Worm (Caenorhabditis elegans) whole organism, L4 larva: ENCODE data around the gene C31C9.7.

Source experiments
- F10B5.3 ChIP-seq: sonication (generic microtip); optimal IDR thresholded peaks from 2 replicates; lab custom pipeline; 2016; ENCODE audit warnings: mild to moderate bottlenecking, missing genetic modification characterization, missing compliant biosample characterization
- F44E2.7 ChIP-seq: fragments of 200-800 bp; sonication (Bioruptor generic); IDR thresholded peaks from 2 replicates; pipeline ENCODE4 v2.1.2; 2022; ENCODE audit warnings: missing genetic modification characterization, missing compliant biosample characterization
- T26A8.4 ChIP-seq: fragments of 200-800 bp; sonication (Bioruptor generic); IDR thresholded peaks from 2 replicates; pipeline ENCODE4 v1.3.6; 2022; ENCODE audit warnings: missing genetic modification characterization, missing compliant biosample characterization
- Y105C5A.15 ChIP-seq: fragments of 200-800 bp; sonication (Bioruptor generic); IDR thresholded peaks from 2 replicates; pipeline ENCODE4 v1.3.6; 2022; ENCODE audit warnings: missing genetic modification characterization, missing compliant biosample characterization
- ZK337.2 ChIP-seq: fragments of 200-800 bp; sonication (Bioruptor generic); IDR thresholded peaks from 2 replicates; pipeline ENCODE4 v1.3.6; 2022; ENCODE audit warnings: missing genetic modification reagents, missing genetic modification characterization, missing compliant biosample characterization
- aha-1 ChIP-seq: fragments of 150-350 bp; peaks from one replicate; lab custom pipeline; 2014; ENCODE audit warnings: missing biosample characterization, missing genetic modification characterization
- ceh-20 ChIP-seq: fragments of 200-800 bp; sonication (Bioruptor generic); IDR thresholded peaks from 2 replicates; pipeline ENCODE4 v1.3.6; 2022; ENCODE audit warnings: missing genetic modification reagents, missing genetic modification characterization, missing compliant biosample characterization
- cey-2 ChIP-seq: sonication (generic microtip); optimal IDR thresholded peaks from 3 replicates; lab custom pipeline; 2017; ENCODE audit warnings: missing genetic modification characterization, mild to moderate bottlenecking, missing compliant biosample characterization, antibody characterized with exemption, borderline replicate concordance; ENCODE audit not compliant: insufficient read depth
- daf-12 ChIP-seq: fragments of 150-350 bp; optimal IDR thresholded peaks from 2 replicates; lab custom pipeline; 2014; ENCODE audit warnings: missing biosample characterization, missing genetic modification reagents, missing genetic modification characterization
- daf-16 ChIP-seq, 3 experiments: sonication (generic microtip); optimal IDR thresholded peaks; 2 replicates each; lab custom pipeline; 2016 to 2017; ENCODE audit warnings: missing genetic modification characterization in 3 of 3, missing genetic modification reagents in 3 of 3, mild to moderate bottlenecking in 2 of 3, missing compliant biosample characterization in 2 of 3, missing biosample characterization in 1 of 3, moderate library complexity in 1 of 3
- dmd-6 ChIP-seq: fragments of 200-800 bp; sonication (Bioruptor generic); IDR thresholded peaks from 2 replicates; pipeline ENCODE4 v1.3.6; 2022; ENCODE audit warnings: missing genetic modification reagents, missing genetic modification characterization, missing compliant biosample characterization
- dmd-9 ChIP-seq: fragments of 200-800 bp; sonication (Bioruptor generic); IDR thresholded peaks from 2 replicates; pipeline ENCODE4 v1.3.6; 2022; ENCODE audit warnings: missing genetic modification reagents, missing genetic modification characterization, missing compliant biosample characterization
- dpl-1 ChIP-seq: fragments of 150-350 bp; optimal IDR thresholded peaks from 2 replicates; lab custom pipeline; 2014; ENCODE audit warnings: missing biosample characterization, missing genetic modification reagents, missing genetic modification characterization
- gei-8 ChIP-seq: fragments of 200-800 bp; sonication (Bioruptor generic); optimal IDR thresholded peaks from 2 replicates; lab custom pipeline; 2018; ENCODE audit warnings: mild to moderate bottlenecking, missing genetic modification characterization, missing compliant biosample characterization
- hlh-11 ChIP-seq: fragments of 200-800 bp; sonication (Bioruptor generic); optimal IDR thresholded peaks from 2 replicates; lab custom pipeline; 2018; ENCODE audit warnings: mild to moderate bottlenecking, missing genetic modification characterization, missing compliant biosample characterization
- hlh-30 ChIP-seq: sonication (generic microtip); optimal IDR thresholded peaks from 2 replicates; lab custom pipeline; 2017; ENCODE audit warnings: antibody characterized with exemption, mild to moderate bottlenecking, missing genetic modification characterization, missing compliant biosample characterization; ENCODE audit not compliant: insufficient read depth
- lin-15B ChIP-seq: fragments of 150-350 bp; sonication (generic microtip); optimal IDR thresholded peaks from 3 replicates; lab custom pipeline; 2014; ENCODE audit warnings: missing biosample characterization, missing genetic modification characterization
- lin-29 ChIP-seq: fragments of 200-800 bp; sonication (Bioruptor generic); IDR thresholded peaks from 2 replicates; pipeline ENCODE4 v1.3.6; 2022; ENCODE audit warnings: missing genetic modification reagents, missing genetic modification characterization, missing compliant biosample characterization
- lsy-2 ChIP-seq, 2 experiments: fragments of 150-350 bp in 1 of 2; sonication (generic microtip) in 1 of 2; optimal IDR thresholded peaks; 2 replicates each; lab custom pipeline; 2014 to 2017; ENCODE audit warnings: missing biosample characterization in 2 of 2, missing genetic modification characterization in 2 of 2
- mdl-1 ChIP-seq, 2 experiments: fragments of 150-350 bp in 1 of 2; sonication (generic microtip) in 1 of 2; optimal IDR thresholded peaks; 2 replicates each; lab custom pipeline; 2014 to 2017; ENCODE audit warnings: missing biosample characterization in 2 of 2, missing genetic modification characterization in 2 of 2
- mdt-29 ChIP-seq: fragments of 200-800 bp; sonication (Bioruptor generic); IDR thresholded peaks from 2 replicates; pipeline ENCODE4 v1.3.6; 2022; ENCODE audit warnings: missing genetic modification reagents, missing genetic modification characterization, missing compliant biosample characterization
- mxl-2 ChIP-seq: fragments of 200-800 bp; sonication (Bioruptor generic); conservative IDR thresholded peaks from 2 replicates; pipeline ENCODE4 v1.3.6; 2022; ENCODE audit warnings: missing genetic modification reagents, missing genetic modification characterization, missing compliant biosample characterization
- mxl-3 ChIP-seq: fragments of 200-800 bp; sonication (Bioruptor generic); optimal IDR thresholded peaks from 2 replicates; lab custom pipeline; 2018; ENCODE audit warnings: mild to moderate bottlenecking, missing genetic modification characterization, missing compliant biosample characterization
- nhr-10 ChIP-seq: fragments of 150-350 bp; optimal IDR thresholded peaks from 2 replicates; lab custom pipeline; 2014; ENCODE audit warnings: missing biosample characterization, missing genetic modification characterization
- nhr-102 ChIP-seq: sonication (generic microtip); optimal IDR thresholded peaks from 2 replicates; lab custom pipeline; 2016; ENCODE audit warnings: mild to moderate bottlenecking, missing genetic modification characterization, moderate library complexity, missing compliant biosample characterization
- nhr-111 ChIP-seq: fragments of 200-800 bp; sonication (Bioruptor generic); optimal IDR thresholded peaks from 2 replicates; lab custom pipeline; 2018; ENCODE audit warnings: mild to moderate bottlenecking, missing genetic modification characterization, missing compliant biosample characterization
- nhr-237 ChIP-seq: sonication (generic microtip); optimal IDR thresholded peaks from 2 replicates; lab custom pipeline; 2017; ENCODE audit warnings: missing biosample characterization, missing genetic modification characterization
- nhr-25 ChIP-seq: sonication (generic microtip); optimal IDR thresholded peaks from 2 replicates; lab custom pipeline; 2017; ENCODE audit warnings: missing genetic modification characterization, mild to moderate bottlenecking, missing compliant biosample characterization, antibody characterized with exemption, moderate library complexity, borderline replicate concordance; ENCODE audit not compliant: insufficient read depth
- nhr-28 ChIP-seq: fragments of 150-350 bp; optimal IDR thresholded peaks from 2 replicates; lab custom pipeline; 2014; ENCODE audit warnings: missing biosample characterization, missing genetic modification characterization
- nhr-48 ChIP-seq: sonication (generic microtip); optimal IDR thresholded peaks from 2 replicates; lab custom pipeline; 2016; ENCODE audit warnings: mild to moderate bottlenecking, missing genetic modification characterization, missing compliant biosample characterization
- nhr-6 ChIP-seq: fragments of 150-350 bp; optimal IDR thresholded peaks from 2 replicates; lab custom pipeline; 2014; ENCODE audit warnings: missing biosample characterization, missing genetic modification characterization
- nhr-77 ChIP-seq: fragments of 150-350 bp; optimal IDR thresholded peaks from 2 replicates; lab custom pipeline; 2014; ENCODE audit warnings: missing biosample characterization, missing genetic modification characterization
- pha-4 ChIP-seq, 2 experiments: fragments of 150-350 bp in 1 of 2; fragments of 200-800 bp in 1 of 2; sonication (Bioruptor generic) in 1 of 2; IDR thresholded peaks in 1 of 2; optimal IDR thresholded peaks in 1 of 2; 2 replicates each; pipeline versions ENCODE4 v1.3.6 to Lab custom; 2014 to 2022; ENCODE audit warnings: missing genetic modification characterization in 2 of 2, missing genetic modification reagents in 2 of 2, missing biosample characterization in 1 of 2, missing compliant biosample characterization in 1 of 2
- php-3 ChIP-seq: fragments of 200-800 bp; sonication (Bioruptor generic); IDR thresholded peaks from 2 replicates; pipeline ENCODE4 v1.3.6; 2022; ENCODE audit warnings: missing genetic modification reagents, missing genetic modification characterization, missing compliant biosample characterization
- set-16 ChIP-seq: fragments of 200-800 bp; sonication (Bioruptor generic); IDR thresholded peaks from 2 replicates; pipeline ENCODE4 v1.3.6; 2022; ENCODE audit warnings: missing genetic modification reagents, missing genetic modification characterization, missing compliant biosample characterization
- skn-1 ChIP-seq: fragments of 150-350 bp; optimal IDR thresholded peaks from 2 replicates; lab custom pipeline; 2014; ENCODE audit warnings: missing biosample characterization, missing genetic modification characterization
- snpc-4 ChIP-seq: fragments of 150-350 bp; optimal IDR thresholded peaks from 2 replicates; lab custom pipeline; 2014; ENCODE audit warnings: missing biosample characterization, missing genetic modification characterization
- unc-39 ChIP-seq: sonication (generic microtip); optimal IDR thresholded peaks from 2 replicates; lab custom pipeline; 2017; ENCODE audit warnings: missing biosample characterization, missing genetic modification characterization
- unc-62 ChIP-seq, 3 experiments: fragments of 150-350 bp in 1 of 3; sonication (generic microtip); optimal IDR thresholded peaks in 2 of 3; peaks in 1 of 3; 1 replicate in 1 of 3; 2 replicates in 2 of 3; lab custom pipeline; 2014 to 2017; ENCODE audit warnings: missing biosample characterization in 3 of 3, missing genetic modification characterization in 3 of 3, missing genetic modification reagents in 3 of 3, missing genotype in 1 of 3
- zag-1 ChIP-seq: fragments of 150-350 bp; optimal IDR thresholded peaks from 2 replicates; lab custom pipeline; 2014; ENCODE audit warnings: missing biosample characterization, missing genetic modification characterization
- zip-11 ChIP-seq: fragments of 200-800 bp; sonication (Bioruptor generic); IDR thresholded peaks from 2 replicates; pipeline ENCODE4 v1.3.6; 2022; ENCODE audit warnings: missing genetic modification characterization, missing compliant biosample characterization
- ztf-7 ChIP-seq: fragments of 150-350 bp; optimal IDR thresholded peaks from 2 replicates; lab custom pipeline; 2014; ENCODE audit warnings: missing biosample characterization, missing genetic modification characterization

The C31C9.7 gene

ce11 chrII:13678555-13679119 lies 9.7 kb downstream of the C31C9.7 start (continued):
- peak; percentile 56 for TF ChIP-seq nhr-25 (tag; lab: Kevin White, UChicago)
- TF ChIP-seq set-16: peak; percentile 22; the same call in 1 of the 2 replicates
- TF ChIP-seq nhr-111 (GFP tag; lab: Kevin White, UChicago): no peak
- no peak for TF ChIP-seq pha-4 (GFP tag; IDR thresholded peaks at IDR 0.05; lab: Robert Waterston, UW)
- TF ChIP-seq pha-4 (tag; optimal IDR thresholded peaks at IDR 0.05; lab: Kevin White, UChicago): no peak

- no peak for TF ChIP-seq gei-8 (GFP tag; lab: Kevin White, UChicago)
- peak; percentile 3 for TF ChIP-seq nhr-102 (tag; lab: Kevin White, UChicago)
- peak; percentile 51 for TF ChIP-seq nhr-28 (tag; lab: Kevin White, UChicago)
- TF ChIP-seq aha-1: peak; percentile 91
- TF ChIP-seq hlh-11 (tag; lab: Kevin White, UChicago): peak; percentile 41
- peak; percentile 16 for TF ChIP-seq cey-2
- no peak for TF ChIP-seq F10B5.3 (tag; lab: Kevin White, UChicago)
- no peak for TF ChIP-seq F44E2.7 (GFP tag; lab: Robert Waterston, UW)
- peak in 1 of 2 experiments; percentile 68 for TF ChIP-seq unc-62 (GFP tag; optimal IDR thresholded peaks at IDR 0.05 in 1 of 2; lab: Kevin White, UChicago)
- TF ChIP-seq unc-62 (tag; optimal IDR thresholded peaks at IDR 0.05; lab: Kevin White, UChicago): no peak
- TF ChIP-seq dmd-6: 0 out of 2 replicates have a peak, but pooled peaks have one; percentile 6
- peak in 1 of 2 experiments; percentile 53 for TF ChIP-seq mdl-1 (tag; optimal IDR thresholded peaks at IDR 0.05; lab: Kevin White, UChicago)
- no peak for TF ChIP-seq daf-12 (tag; lab: Kevin White, UChicago)
- peak; percentile 5 for TF ChIP-seq nhr-77
- 0 out of 2 replicates have a peak, but pooled peaks have one; percentile 9 for TF ChIP-seq mxl-2 (GFP tag; lab: Robert Waterston, UW)
- peak in 1 of 2 experiments; percentile 28 for TF ChIP-seq lsy-2 (tag; optimal IDR thresholded peaks at IDR 0.05; lab: Kevin White, UChicago)
- TF ChIP-seq nhr-48 (tag; lab: Kevin White, UChicago): peak; percentile 85
- TF ChIP-seq ceh-20: 0 out of 2 replicates have a peak, but pooled peaks have one; percentile 29
- TF ChIP-seq hlh-30: peak; percentile 57
- TF ChIP-seq mxl-3 (GFP tag; lab: Kevin White, UChicago): peak; percentile 25
- TF ChIP-seq ZK337.2 (GFP tag; lab: Robert Waterston, UW): no peak
Observed at ce11 chrII:13679775-13680320, 10.9 kb downstream of the C31C9.7 start.

- TF ChIP-seq zip-11 (GFP tag; lab: Robert Waterston, UW): no peak
- TF ChIP-seq mxl-3 (GFP tag; lab: Kevin White, UChicago): peak; percentile 91
- TF ChIP-seq nhr-102 (tag; lab: Kevin White, UChicago): no peak
- TF ChIP-seq nhr-237 (tag; lab: Kevin White, UChicago): no peak
- 0 out of 2 replicates have a peak, but pooled peaks have one; percentile 18 for TF ChIP-seq ceh-20
- TF ChIP-seq lin-29: no peak
- no peak for TF ChIP-seq skn-1 (tag; lab: Kevin White, UChicago)
- TF ChIP-seq lin-15B (tag; lab: Kevin White, UChicago): no peak
- no peak for TF ChIP-seq daf-16 (GFP tag; optimal IDR thresholded peaks at IDR 0.05; lab: Kevin White, UChicago)
- TF ChIP-seq daf-16 (tag; optimal IDR thresholded peaks at IDR 0.05; lab: Kevin White, UChicago): no peak
- TF ChIP-seq hlh-30: peak; percentile 85
- peak; percentile 63 for TF ChIP-seq cey-2
- peak; percentile 76 for TF ChIP-seq aha-1
- TF ChIP-seq dmd-9: no peak
- TF ChIP-seq snpc-4 (tag; lab: Kevin White, UChicago): no peak
- TF ChIP-seq nhr-6 (tag; lab: Kevin White, UChicago): no peak
- no peak for TF ChIP-seq zag-1 (tag; lab: Kevin White, UChicago)
- no peak for TF ChIP-seq dpl-1 (GFP tag; lab: Kevin White, UChicago)
- peak in 1 of 2 experiments; percentile 91 for TF ChIP-seq unc-62 (GFP tag; optimal IDR thresholded peaks at IDR 0.05 in 1 of 2; lab: Kevin White, UChicago)
- TF ChIP-seq unc-62 (tag; optimal IDR thresholded peaks at IDR 0.05; lab: Kevin White, UChicago): no peak
- no peak for TF ChIP-seq unc-39 (tag; lab: Kevin White, UChicago)
- TF ChIP-seq lsy-2 (tag; optimal IDR thresholded peaks at IDR 0.05; lab: Kevin White, UChicago): peak; percentile 5 to 47
- TF ChIP-seq Y105C5A.15 (GFP tag; lab: Robert Waterston, UW): no peak
- TF ChIP-seq nhr-48 (tag; lab: Kevin White, UChicago): peak; percentile 49
- TF ChIP-seq T26A8.4 (GFP tag; lab: Robert Waterston, UW): no peak
- no peak for TF ChIP-seq pha-4 (GFP tag; IDR thresholded peaks at IDR 0.05; lab: Robert Waterston, UW)
- no peak for TF ChIP-seq pha-4 (tag; optimal IDR thresholded peaks at IDR 0.05; lab: Kevin White, UChicago)
- no peak for TF ChIP-seq ztf-7 (tag; lab: Kevin White, UChicago)
- TF ChIP-seq mdt-29 (GFP tag; lab: Robert Waterston, UW): no peak
- no peak for TF ChIP-seq ZK337.2 (GFP tag; lab: Robert Waterston, UW)
- peak; percentile 19 for TF ChIP-seq nhr-10 (tag; lab: Kevin White, UChicago)
- TF ChIP-seq mxl-2 (GFP tag; lab: Robert Waterston, UW): peak; percentile 41; the same call in 1 of the 2 replicates
- 0 out of 2 replicates have a peak, but pooled peaks have one; percentile 35 for TF ChIP-seq php-3 (GFP tag; lab: Robert Waterston, UW)
Observed at ce11 chrII:13681063-13681462, 12.2 kb downstream of the C31C9.7 start.
